Fruit fly (Drosophila melanogaster) whole organism, embryonic: ENCODE results near the gene Prosalpha6.

ENCODE experiments used
- ATbp ChIP-seq: fragments of 200-800 bp; sonication (Bioruptor generic); optimal IDR thresholded peaks from 2 replicates; lab custom pipeline; 2017; ENCODE audit warnings: missing biosample characterization, mild to moderate bottlenecking, missing genetic modification characterization, missing genetic modification reagents
- Asciz ChIP-seq: fragments of 200-800 bp; sonication (Bioruptor generic); optimal IDR thresholded peaks from 2 replicates; lab custom pipeline; 2017; ENCODE audit warnings: missing biosample characterization, mild to moderate bottlenecking, missing genetic modification characterization, missing genetic modification reagents
- Bdp1 ChIP-seq: fragments of 200-800 bp; sonication (Bioruptor generic); optimal IDR thresholded peaks from 3 replicates; lab custom pipeline; 2016; ENCODE audit warnings: missing biosample characterization, missing genetic modification characterization
- Bteb2 ChIP-seq: fragments of 200-800 bp; sonication (Bioruptor generic); optimal IDR thresholded peaks from 2 replicates; lab custom pipeline; 2016; ENCODE audit warnings: missing biosample characterization, missing genetic modification characterization
- CG10267 ChIP-seq: fragments of 200-800 bp; sonication (Bioruptor generic); optimal IDR thresholded peaks from 2 replicates; lab custom pipeline; 2018; ENCODE audit warnings: missing biosample characterization, mild to moderate bottlenecking, missing genetic modification characterization, moderate library complexity
- CG10274 ChIP-seq: fragments of 200-800 bp; sonication (Bioruptor generic); optimal IDR thresholded peaks from 3 replicates; lab custom pipeline; 2017; ENCODE audit warnings: missing biosample characterization, mild to moderate bottlenecking, missing genetic modification characterization
- CG10321 ChIP-seq: fragments of 200-800 bp; sonication (Bioruptor generic); IDR thresholded peaks from 2 replicates; pipeline ENCODE4 v1.3.6; 2022; ENCODE audit warnings: missing biosample characterization, missing genetic modification characterization
- CG13894 ChIP-seq: fragments of 200-800 bp; sonication (Bioruptor generic); optimal IDR thresholded peaks from 3 replicates; lab custom pipeline; 2018; ENCODE audit warnings: missing biosample characterization, mild to moderate bottlenecking, missing genetic modification characterization, moderate library complexity
- CG14965 ChIP-seq: fragments of 200-800 bp; sonication (Bioruptor generic); optimal IDR thresholded peaks from 2 replicates; lab custom pipeline; 2016; ENCODE audit warnings: missing biosample characterization, missing genetic modification characterization, borderline replicate concordance
- CG15269 ChIP-seq: fragments of 200-800 bp; sonication (Bioruptor generic); optimal IDR thresholded peaks from 2 replicates; lab custom pipeline; 2018; ENCODE audit warnings: missing biosample characterization, mild to moderate bottlenecking, missing genetic modification characterization, moderate library complexity
- CG15696 ChIP-seq: fragments of 200-800 bp; sonication (Bioruptor generic); optimal IDR thresholded peaks from 2 replicates; lab custom pipeline; 2019; ENCODE audit warnings: missing biosample characterization, mild to moderate bottlenecking, missing genetic modification characterization, moderate library complexity
- CG18476 ChIP-seq: fragments of 200-800 bp; sonication (Bioruptor generic); optimal IDR thresholded peaks from 2 replicates; lab custom pipeline; 2016; ENCODE audit warnings: missing biosample characterization, mild to moderate bottlenecking, missing genetic modification characterization
- CG3065 ChIP-seq: fragments of 200-800 bp; sonication (Bioruptor generic); optimal IDR thresholded peaks from 2 replicates; lab custom pipeline; 2016; ENCODE audit warnings: missing biosample characterization, missing genetic modification characterization
- CG33213 ChIP-seq: fragments of 200-800 bp; sonication (Bioruptor generic); optimal IDR thresholded peaks from 3 replicates; lab custom pipeline; 2016; ENCODE audit warnings: missing biosample characterization, missing genetic modification characterization
- CG33557 ChIP-seq: fragments of 200-800 bp; sonication (Bioruptor generic); optimal IDR thresholded peaks from 2 replicates; lab custom pipeline; 2019; ENCODE audit warnings: missing biosample characterization, mild to moderate bottlenecking, missing genetic modification characterization, moderate library complexity
- CG3726 ChIP-seq: fragments of 200-800 bp; sonication (Bioruptor generic); IDR thresholded peaks from 3 replicates; pipeline ENCODE4, ENCODE4 v1.3.6; 2022; ENCODE audit warnings: missing biosample characterization, missing genetic modification characterization
- CG3995 ChIP-seq: fragments of 200-800 bp; sonication (Bioruptor generic); optimal IDR thresholded peaks from 3 replicates; lab custom pipeline; 2016; ENCODE audit warnings: missing biosample characterization, missing genetic modification characterization
- CG42726 ChIP-seq: fragments of 200-800 bp; sonication (Bioruptor generic); IDR thresholded peaks from 2 replicates; pipeline ENCODE4 v1.3.6; 2022; ENCODE audit warnings: missing biosample characterization, missing genetic modification characterization; ENCODE audit not compliant: partially characterized antibody
- CG4404 ChIP-seq: fragments of 200-800 bp; sonication (Bioruptor generic); IDR thresholded peaks from 2 replicates; pipeline ENCODE4 v1.3.6; 2022; ENCODE audit warnings: missing biosample characterization, missing genetic modification characterization
- CG6791 ChIP-seq: fragments of 200-800 bp; sonication (Bioruptor generic); IDR thresholded peaks from 3 replicates; pipeline ENCODE4 v1.3.6; 2022; ENCODE audit warnings: missing biosample characterization, missing genetic modification characterization; ENCODE audit not compliant: partially characterized antibody
- CG8359 ChIP-seq: fragments of 200-800 bp; sonication (Bioruptor generic); optimal IDR thresholded peaks from 2 replicates; lab custom pipeline; 2017; ENCODE audit warnings: missing biosample characterization, mild to moderate bottlenecking, missing genetic modification characterization, borderline replicate concordance
- CG8388 ChIP-seq: fragments of 200-800 bp; sonication (Bioruptor generic); optimal IDR thresholded peaks from 2 replicates; lab custom pipeline; 2019; ENCODE audit warnings: missing biosample characterization, mild to moderate bottlenecking, missing genetic modification characterization, moderate library complexity
- CG8944 ChIP-seq: fragments of 200-800 bp; sonication (Bioruptor generic); optimal IDR thresholded peaks from 3 replicates; lab custom pipeline; 2016; ENCODE audit warnings: missing biosample characterization, missing genetic modification characterization
- Dad ChIP-seq: fragments of 200-800 bp; sonication (Bioruptor generic); optimal IDR thresholded peaks from 3 replicates; lab custom pipeline; 2016; ENCODE audit warnings: missing biosample characterization, missing genetic modification characterization
- Dip3 ChIP-seq: fragments of 200-800 bp; sonication (Bioruptor generic); optimal IDR thresholded peaks from 3 replicates; lab custom pipeline; 2016; ENCODE audit warnings: missing biosample characterization, missing genetic modification characterization
- Elba2 ChIP-seq: fragments of 200-800 bp; sonication (Bioruptor generic); optimal IDR thresholded peaks from 3 replicates; lab custom pipeline; 2016; ENCODE audit warnings: missing biosample characterization, missing genetic modification characterization
- GATAe ChIP-seq: fragments of 200-800 bp; sonication (Bioruptor generic); conservative IDR thresholded peaks from 2 replicates; pipeline ENCODE4 v1.3.6; 2022; ENCODE audit warnings: missing biosample characterization, missing genetic modification characterization
- Jarid2 ChIP-seq: fragments of 200-800 bp; sonication (Bioruptor generic); optimal IDR thresholded peaks from 3 replicates; lab custom pipeline; 2017; ENCODE audit warnings: mild to moderate bottlenecking, missing biosample characterization, missing genetic modification reagents, missing genetic modification characterization
- Mad ChIP-seq: fragments of 200-800 bp; sonication (Bioruptor generic); optimal IDR thresholded peaks from 2 replicates; lab custom pipeline; 2016; ENCODE audit warnings: missing biosample characterization, missing genetic modification characterization
- NC2α ChIP-seq: fragments of 200-800 bp; sonication (Bioruptor generic); optimal IDR thresholded peaks from 2 replicates; lab custom pipeline; 2016; ENCODE audit warnings: missing biosample characterization, missing genetic modification characterization
- NFAT ChIP-seq: fragments of 200-800 bp; sonication (Bioruptor generic); IDR thresholded peaks from 2 replicates; pipeline ENCODE4 v1.3.6; 2022; ENCODE audit warnings: missing biosample characterization, missing genetic modification characterization
- NK7.1 ChIP-seq: fragments of 200-800 bp; sonication (Bioruptor generic); optimal IDR thresholded peaks from 3 replicates; lab custom pipeline; 2016; ENCODE audit warnings: missing biosample characterization, missing genetic modification characterization
- bbx ChIP-seq: fragments of 200-800 bp; sonication (Bioruptor generic); IDR thresholded peaks from 2 replicates; pipeline ENCODE4 v1.3.6; 2022; ENCODE audit warnings: missing biosample characterization, missing genetic modification characterization; ENCODE audit not compliant: partially characterized antibody
- dmrt11E ChIP-seq: fragments of 200-800 bp; sonication (Bioruptor generic); optimal IDR thresholded peaks from 3 replicates; lab custom pipeline; 2018; ENCODE audit warnings: missing biosample characterization, mild to moderate bottlenecking, missing genetic modification characterization, moderate library complexity
- ftz-f1 ChIP-seq: fragments of 200-800 bp; sonication (Bioruptor generic); optimal IDR thresholded peaks from 2 replicates; lab custom pipeline; 2016; ENCODE audit warnings: missing biosample characterization, missing genetic modification characterization
- gce ChIP-seq: fragments of 200-800 bp; sonication (Bioruptor generic); IDR thresholded peaks from 3 replicates; pipeline ENCODE4 v1.3.6; 2022; ENCODE audit warnings: missing biosample characterization, missing genetic modification characterization
- grn ChIP-seq: fragments of 200-800 bp; sonication (Bioruptor generic); optimal IDR thresholded peaks from 3 replicates; lab custom pipeline; 2017; ENCODE audit warnings: missing biosample characterization, missing genetic modification characterization
- gsb-n ChIP-seq: fragments of 200-800 bp; sonication (Bioruptor generic); optimal IDR thresholded peaks from 3 replicates; lab custom pipeline; 2018; ENCODE audit warnings: missing biosample characterization, mild to moderate bottlenecking, missing genetic modification characterization
- hbn ChIP-seq: fragments of 200-800 bp; sonication (Bioruptor generic); IDR thresholded peaks from 2 replicates; pipeline ENCODE4 v1.3.6; 2022; ENCODE audit warnings: missing biosample characterization, missing genetic modification characterization; ENCODE audit not compliant: partially characterized antibody
- kni ChIP-seq: fragments of 200-800 bp; sonication (Bioruptor generic); optimal IDR thresholded peaks from 3 replicates; lab custom pipeline; 2017; ENCODE audit warnings: mild to moderate bottlenecking, missing biosample characterization, missing genetic modification reagents, missing genetic modification characterization
- lilli ChIP-seq: fragments of 200-800 bp; sonication (Bioruptor generic); optimal IDR thresholded peaks from 3 replicates; lab custom pipeline; 2016; ENCODE audit warnings: missing biosample characterization, missing genetic modification characterization
- maf-S ChIP-seq: fragments of 200-800 bp; sonication (Bioruptor generic); optimal IDR thresholded peaks from 2 replicates; lab custom pipeline; 2016; ENCODE audit warnings: missing biosample characterization, missing genetic modification characterization
- mam ChIP-seq: fragments of 200-800 bp; sonication (Bioruptor generic); optimal IDR thresholded peaks from 3 replicates; lab custom pipeline; 2016; ENCODE audit warnings: missing biosample characterization, missing genetic modification characterization
- nerfin-2 ChIP-seq: fragments of 200-800 bp; sonication (Bioruptor generic); IDR thresholded peaks from 2 replicates; pipeline ENCODE4 v1.3.6; 2022; ENCODE audit warnings: missing biosample characterization, missing genetic modification characterization; ENCODE audit not compliant: partially characterized antibody
- org-1 ChIP-seq: fragments of 200-800 bp; sonication (Bioruptor generic); optimal IDR thresholded peaks from 2 replicates; lab custom pipeline; 2017; ENCODE audit warnings: missing biosample characterization, missing genetic modification characterization
- repo ChIP-seq: fragments of 200-800 bp; sonication (Bioruptor generic); optimal IDR thresholded peaks from 2 replicates; lab custom pipeline; 2016; ENCODE audit warnings: missing biosample characterization, missing genetic modification characterization
- row ChIP-seq: fragments of 200-800 bp; sonication (Bioruptor generic); IDR thresholded peaks from 3 replicates; pipeline ENCODE4 v1.3.6; 2022; ENCODE audit warnings: missing biosample characterization, missing genetic modification characterization
- slou ChIP-seq: fragments of 200-800 bp; sonication (Bioruptor generic); optimal IDR thresholded peaks from 3 replicates; lab custom pipeline; 2016; ENCODE audit warnings: missing biosample characterization, missing genetic modification characterization
- sob ChIP-seq: fragments of 200-800 bp; sonication (Bioruptor generic); IDR thresholded peaks from 2 replicates; pipeline ENCODE4 v1.3.6; 2022; ENCODE audit warnings: missing biosample characterization, missing genetic modification characterization
- unpg ChIP-seq: fragments of 200-800 bp; sonication (Bioruptor generic); optimal IDR thresholded peaks from 3 replicates; lab custom pipeline; 2018; ENCODE audit warnings: missing biosample characterization, mild to moderate bottlenecking, missing genetic modification characterization, moderate library complexity

The Prosalpha6 gene

dm6 chr2L:10249655-10250202 lies 28.6 kb downstream of the Prosalpha6 start (continued):
- TF ChIP-seq gce (GFP tag; lab: Robert Waterston, UW) (no peak), CG10267 (tag; lab: Kevin White, UChicago) (no peak), ATbp (no peak), Dip3 (no peak), CG3065 (GFP tag; lab: Kevin White, UChicago) (no peak), CG15269 (tag; lab: Kevin White, UChicago) (no peak), CG33213 (GFP tag; lab: Kevin White, UChicago) (peak; percentile 41), CG13894 (tag; lab: Kevin White, UChicago) (no peak), CG8388 (GFP tag; lab: Kevin White, UChicago) (no peak), Dad (GFP tag; lab: Kevin White, UChicago) (no peak), NC2α (GFP tag; lab: Kevin White, UChicago) (no peak), NK7.1 (no peak), lilli (no peak), bbx (GFP tag; lab: Robert Waterston, UW) (no peak), GATAe (no peak), org-1 (no peak), gsb-n (tag; lab: Kevin White, UChicago) (no peak), Bdp1 (GFP tag; lab: Kevin White, UChicago) (no peak), NFAT (GFP tag; lab: Robert Waterston, UW) (no peak), nerfin-2 (no peak), CG33557 (GFP tag; lab: Kevin White, UChicago) (peak; percentile 87), maf-S (GFP tag; lab: Kevin White, UChicago) (no peak), Asciz (peak; percentile 1), CG10274 (no peak), Elba2 (GFP tag; lab: Kevin White, UChicago) (no peak), dmrt11E (tag; lab: Kevin White, UChicago) (peak; percentile 39), Jarid2 (GFP tag; lab: Kevin White, UChicago) (no peak), CG14965 (GFP tag; lab: Kevin White, UChicago) (no peak), grn (GFP tag; lab: Kevin White, UChicago) (peak; percentile 20), CG3995 (GFP tag; lab: Kevin White, UChicago) (no peak), row (no peak), CG6791 (GFP tag; lab: Robert Waterston, UW) (no peak), CG3726 (GFP tag; lab: Robert Waterston, UW) (no peak), Bteb2 (GFP tag; lab: Kevin White, UChicago) (no peak), kni (no peak), CG42726 (GFP tag; lab: Robert Waterston, UW) (no peak), CG10321 (GFP tag; lab: Robert Waterston, UW) (no peak), Mad (GFP tag; lab: Kevin White, UChicago) (no peak), CG4404 (GFP tag; lab: Robert Waterston, UW) (no peak), unpg (no peak), mam (GFP tag; lab: Kevin White, UChicago) (no peak), hbn (no peak), CG8944 (GFP tag; lab: Kevin White, UChicago) (no peak), CG15696 (tag; lab: Kevin White, UChicago) (peak; percentile 83), slou (GFP tag; lab: Kevin White, UChicago) (no peak), ftz-f1 (no peak), repo (no peak), CG18476 (GFP tag; lab: Kevin White, UChicago) (no peak), CG8359 (no peak), sob (GFP tag; lab: Robert Waterston, UW) (no peak; the same call in 1 of the 2 replicates)
